Worm (Caenorhabditis elegans) whole organism, young adult: ENCODE results near the gene F46C5.6.

Source experiments
- F57A8.1 ChIP-seq: fragments of 200-800 bp; sonication (Bioruptor generic); optimal IDR thresholded peaks from 2 replicates; lab custom pipeline; 2018; ENCODE audit warnings: mild to moderate bottlenecking, missing genetic modification characterization, moderate library complexity, missing compliant biosample characterization
- Y79H2A.3 ChIP-seq: fragments of 200-800 bp; sonication (Bioruptor generic); conservative IDR thresholded peaks from 2 replicates; pipeline ENCODE4 v1.3.6; 2022; ENCODE audit warnings: missing genetic modification reagents, missing genetic modification characterization, missing compliant biosample characterization
- ama-1 ChIP-seq, 3 experiments: fragments of 150-350 bp in 1 of 3; sonication (generic microtip) in 2 of 3; optimal IDR thresholded peaks; 2 replicates each; lab custom pipeline; 2014 to 2018; ENCODE audit warnings: missing biosample characterization in 2 of 3, missing genetic modification characterization in 2 of 3, missing genetic modification reagents in 2 of 3
- attf-3 ChIP-seq: fragments of 200-800 bp; sonication (Bioruptor generic); conservative IDR thresholded peaks from 2 replicates; pipeline ENCODE4 v1.3.6; 2022; ENCODE audit warnings: missing genetic modification reagents, missing genetic modification characterization, missing compliant biosample characterization
- cebp-1 ChIP-seq, 2 experiments: fragments of 200-800 bp in 1 of 2; sonication (Bioruptor generic) in 1 of 2; sonication (generic microtip) in 1 of 2; IDR thresholded peaks in 1 of 2; optimal IDR thresholded peaks in 1 of 2; 2 replicates each; pipeline versions ENCODE4 v1.3.6 to Lab custom; 2017 to 2022; ENCODE audit warnings: missing compliant biosample characterization in 2 of 2, missing genetic modification characterization in 2 of 2, mild to moderate bottlenecking in 1 of 2, missing genetic modification reagents in 1 of 2, moderate library complexity in 1 of 2
- hmg-20 ChIP-seq: fragments of 200-800 bp; sonication (Bioruptor generic); IDR thresholded peaks from 2 replicates; pipeline ENCODE4 v1.3.6; 2022; ENCODE audit warnings: missing genetic modification reagents, missing genetic modification characterization, missing compliant biosample characterization
- lsl-1 ChIP-seq: fragments of 200-800 bp; sonication (Bioruptor generic); optimal IDR thresholded peaks from 2 replicates; lab custom pipeline; 2018; ENCODE audit warnings: mild to moderate bottlenecking, missing genetic modification characterization, moderate library complexity, missing compliant biosample characterization
- nhr-80 ChIP-seq: sonication (generic microtip); optimal IDR thresholded peaks from 2 replicates; lab custom pipeline; 2016; ENCODE audit warnings: missing genetic modification characterization, missing compliant biosample characterization
- nhr-90 ChIP-seq: sonication (generic microtip); optimal IDR thresholded peaks from 2 replicates; lab custom pipeline; 2016; ENCODE audit warnings: missing genotype, mild to moderate bottlenecking, missing genetic modification characterization, missing compliant biosample characterization
- rcor-1 ChIP-seq: fragments of 200-800 bp; sonication (Bioruptor generic); IDR thresholded peaks from 2 replicates; pipeline ENCODE4 v1.3.6; 2022; ENCODE audit warnings: missing genetic modification reagents, missing genetic modification characterization, missing compliant biosample characterization
- snpc-4 ChIP-seq, 5 experiments: fragments of 150-350 bp in 1 of 5; sonication (generic microtip) in 4 of 5; optimal IDR thresholded peaks; 2 replicates each; lab custom pipeline; 2014 to 2018; ENCODE audit warnings: missing genetic modification characterization in 5 of 5, missing biosample characterization in 3 of 5, antibody characterized with exemption in 2 of 5, mild to moderate bottlenecking in 2 of 5, missing compliant biosample characterization in 2 of 5, missing genotype in 2 of 5, moderate library complexity in 2 of 5, missing genetic modification reagents in 1 of 5
- sptf-2 ChIP-seq: fragments of 200-800 bp; sonication (Bioruptor generic); optimal IDR thresholded peaks from 2 replicates; lab custom pipeline; 2018; ENCODE audit warnings: mild to moderate bottlenecking, missing genetic modification characterization, missing compliant biosample characterization
- unc-62 ChIP-seq: fragments of 150-350 bp; optimal IDR thresholded peaks from 2 replicates; lab custom pipeline; 2014; ENCODE audit warnings: missing biosample characterization, missing genetic modification reagents, missing genetic modification characterization

DNA sequence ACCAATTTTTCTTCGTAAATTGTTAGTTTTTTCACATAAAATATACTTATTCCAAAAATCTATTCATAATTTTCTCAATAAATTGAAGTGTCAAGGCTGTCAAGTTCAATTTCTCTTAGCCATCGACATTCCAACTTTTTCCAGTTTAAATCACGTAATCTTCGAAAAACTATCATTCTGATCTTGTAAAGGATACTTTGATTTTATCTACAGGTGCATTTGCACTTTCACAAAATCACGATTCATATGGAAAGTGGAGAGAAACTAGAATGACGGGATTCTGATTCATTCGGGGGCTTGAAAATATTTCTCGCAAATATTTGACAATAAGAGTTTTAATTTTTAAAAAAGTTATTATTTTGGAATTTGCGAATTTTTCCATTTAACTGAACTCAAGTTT, 8.9 kb upstream of the F46C5.6 start:
- TF ChIP-seq rcor-1 (no peak), hmg-20 (GFP tag; lab: Robert Waterston, UW) (no peak), lsl-1 (no peak), unc-62 (no peak), sptf-2 (GFP tag; lab: Kevin White, UChicago) (no peak), nhr-90 (tag; lab: Kevin White, UChicago) (no peak), cebp-1 (GFP tag; IDR thresholded peaks at IDR 0.05; lab: Robert Waterston, UW) (no peak), cebp-1 (tag; optimal IDR thresholded peaks at IDR 0.05; lab: Kevin White, UChicago) (no peak), Y79H2A.3 (no peak), ama-1 (optimal IDR thresholded peaks at IDR 0.05; lab: Kevin White, UChicago) (no peak), ama-1 (GFP tag; optimal IDR thresholded peaks at IDR 0.05; lab: Kevin White, UChicago) (no peak), nhr-80 (tag; lab: Kevin White, UChicago) (no peak), snpc-4 (GFP tag; optimal IDR thresholded peaks at IDR 0.05; lab: Kevin White, UChicago) (no peak), snpc-4 (tag; optimal IDR thresholded peaks at IDR 0.05; lab: Kevin White, UChicago) (no peak), attf-3 (no peak), F57A8.1 (GFP tag; lab: Kevin White, UChicago) (no peak)
